Worm (Caenorhabditis elegans) whole organism, late embryonic: ENCODE results near the gene T28A8.3.

Experiments used
- C08G9.2 ChIP-seq: sonication (generic microtip); optimal IDR thresholded peaks from 2 replicates; lab custom pipeline; 2016; ENCODE audit warnings: mild to moderate bottlenecking, missing genetic modification characterization, moderate library complexity, missing compliant biosample characterization
- C38D4.7 ChIP-seq: fragments of 200-800 bp; sonication (Bioruptor generic); optimal IDR thresholded peaks from 2 replicates; lab custom pipeline; 2018; ENCODE audit warnings: mild to moderate bottlenecking, missing genetic modification characterization, moderate library complexity, missing compliant biosample characterization
- F13H6.1 ChIP-seq: sonication (generic microtip); optimal IDR thresholded peaks from 2 replicates; lab custom pipeline; 2016; ENCODE audit warnings: missing genetic modification characterization, missing compliant biosample characterization
- T23F11.4 ChIP-seq: fragments of 200-800 bp; sonication (Bioruptor generic); optimal IDR thresholded peaks from 2 replicates; lab custom pipeline; 2018; ENCODE audit warnings: mild to moderate bottlenecking, missing genetic modification characterization, missing compliant biosample characterization
- ama-1 ChIP-seq: fragments of 150-350 bp; optimal IDR thresholded peaks from 2 replicates; lab custom pipeline; 2014
- ceh-14 ChIP-seq: sonication (generic microtip); optimal IDR thresholded peaks from 2 replicates; lab custom pipeline; 2016; ENCODE audit warnings: missing genotype, missing genetic modification characterization, missing compliant biosample characterization
- ceh-18 ChIP-seq: sonication (generic microtip); optimal IDR thresholded peaks from 2 replicates; lab custom pipeline; 2016; ENCODE audit warnings: missing genetic modification characterization, missing compliant biosample characterization
- ceh-19 ChIP-seq: fragments of 200-800 bp; sonication (Bioruptor generic); optimal IDR thresholded peaks from 2 replicates; lab custom pipeline; 2018; ENCODE audit warnings: mild to moderate bottlenecking, missing genetic modification characterization, missing compliant biosample characterization
- ceh-2 ChIP-seq: sonication (generic microtip); optimal IDR thresholded peaks from 2 replicates; lab custom pipeline; 2016; ENCODE audit warnings: missing genotype, missing genetic modification characterization, missing compliant biosample characterization
- ceh-24 ChIP-seq: sonication (generic microtip); optimal IDR thresholded peaks from 2 replicates; lab custom pipeline; 2016; ENCODE audit warnings: mild to moderate bottlenecking, missing genetic modification characterization, missing compliant biosample characterization
- ceh-30 ChIP-seq: fragments of 150-350 bp; optimal IDR thresholded peaks from 2 replicates; lab custom pipeline; 2014; ENCODE audit warnings: missing biosample characterization, missing genetic modification characterization
- ceh-31 ChIP-seq: sonication (generic microtip); optimal IDR thresholded peaks from 2 replicates; lab custom pipeline; 2016; ENCODE audit warnings: missing genetic modification characterization, missing compliant biosample characterization
- ceh-34 ChIP-seq: sonication (generic microtip); optimal IDR thresholded peaks from 2 replicates; lab custom pipeline; 2016; ENCODE audit warnings: mild to moderate bottlenecking, missing genetic modification characterization, missing compliant biosample characterization
- ceh-48 ChIP-seq: sonication (generic microtip); optimal IDR thresholded peaks from 2 replicates; lab custom pipeline; 2016; ENCODE audit warnings: missing genetic modification characterization, inconsistent platforms, missing compliant biosample characterization
- dve-1 ChIP-seq: sonication (generic microtip); optimal IDR thresholded peaks from 2 replicates; lab custom pipeline; 2017; ENCODE audit warnings: antibody characterized with exemption, mild to moderate bottlenecking, missing genetic modification characterization, missing compliant biosample characterization
- elt-2 ChIP-seq: sonication (generic microtip); optimal IDR thresholded peaks from 2 replicates; lab custom pipeline; 2016; ENCODE audit warnings: missing genetic modification reagents, missing genetic modification characterization, missing compliant biosample characterization
- elt-4 ChIP-seq: sonication (generic microtip); optimal IDR thresholded peaks from 2 replicates; lab custom pipeline; 2016; ENCODE audit warnings: missing genetic modification characterization, missing compliant biosample characterization
- ets-4 ChIP-seq: sonication (generic microtip); optimal IDR thresholded peaks from 2 replicates; lab custom pipeline; 2016; ENCODE audit warnings: missing genetic modification characterization, missing compliant biosample characterization
- eyg-1 ChIP-seq: sonication (generic microtip); optimal IDR thresholded peaks from 2 replicates; lab custom pipeline; 2016; ENCODE audit warnings: missing genotype, missing genetic modification characterization, missing compliant biosample characterization
- fax-1 ChIP-seq: sonication (generic microtip); optimal IDR thresholded peaks from 2 replicates; lab custom pipeline; 2016; ENCODE audit warnings: missing genotype, missing genetic modification characterization, missing compliant biosample characterization
- fkh-6 ChIP-seq: sonication (generic microtip); optimal IDR thresholded peaks from 2 replicates; lab custom pipeline; 2016; ENCODE audit warnings: missing genetic modification characterization, missing compliant biosample characterization
- gmeb-2 ChIP-seq: sonication (generic microtip); optimal IDR thresholded peaks from 2 replicates; lab custom pipeline; 2016; ENCODE audit warnings: missing genetic modification characterization, inconsistent platforms, missing compliant biosample characterization
- hlh-15 ChIP-seq: sonication (generic microtip); optimal IDR thresholded peaks from 2 replicates; lab custom pipeline; 2016; ENCODE audit warnings: missing genetic modification characterization, missing compliant biosample characterization
- hlh-30 ChIP-seq: sonication (generic microtip); optimal IDR thresholded peaks from 2 replicates; lab custom pipeline; 2017; ENCODE audit warnings: antibody characterized with exemption, missing genetic modification characterization, missing compliant biosample characterization; ENCODE audit not compliant: insufficient read depth
- mec-3 ChIP-seq: sonication (generic microtip); optimal IDR thresholded peaks from 2 replicates; lab custom pipeline; 2016; ENCODE audit warnings: borderline replicate concordance, missing genetic modification characterization, missing compliant biosample characterization
- nhr-232 ChIP-seq: sonication (generic microtip); optimal IDR thresholded peaks from 2 replicates; lab custom pipeline; 2016; ENCODE audit warnings: missing genetic modification characterization, missing compliant biosample characterization
- npax-4 ChIP-seq: sonication (generic microtip); optimal IDR thresholded peaks from 2 replicates; lab custom pipeline; 2016; ENCODE audit warnings: missing genetic modification characterization, missing compliant biosample characterization
- odd-2 ChIP-seq: sonication (generic microtip); optimal IDR thresholded peaks from 2 replicates; lab custom pipeline; 2017; ENCODE audit warnings: antibody characterized with exemption, mild to moderate bottlenecking, missing genetic modification characterization, missing compliant biosample characterization
- pat-9 ChIP-seq: fragments of 200-800 bp; sonication (Bioruptor generic); optimal IDR thresholded peaks from 2 replicates; lab custom pipeline; 2018; ENCODE audit warnings: mild to moderate bottlenecking, missing genetic modification characterization, moderate library complexity, missing compliant biosample characterization
- pax-1 ChIP-seq: fragments of 150-350 bp; optimal IDR thresholded peaks from 2 replicates; lab custom pipeline; 2014; ENCODE audit warnings: missing biosample characterization, missing genetic modification characterization
- pha-2 ChIP-seq: sonication (generic microtip); optimal IDR thresholded peaks from 2 replicates; lab custom pipeline; 2017; ENCODE audit warnings: mild to moderate bottlenecking, missing genetic modification characterization, missing compliant biosample characterization
- pha-4 ChIP-seq: fragments of 150-350 bp; optimal IDR thresholded peaks from 2 replicates; lab custom pipeline; 2018; ENCODE audit warnings: missing biosample characterization, missing genetic modification reagents, missing genetic modification characterization
- pros-1 ChIP-seq: fragments of 150-350 bp; optimal IDR thresholded peaks from 2 replicates; lab custom pipeline; 2014; ENCODE audit warnings: missing biosample characterization, missing genetic modification reagents, missing genetic modification characterization
- ref-2 ChIP-seq: sonication (generic microtip); optimal IDR thresholded peaks from 2 replicates; lab custom pipeline; 2016; ENCODE audit warnings: missing genetic modification characterization, missing compliant biosample characterization
- rnt-1 ChIP-seq: sonication (generic microtip); optimal IDR thresholded peaks from 2 replicates; lab custom pipeline; 2016; ENCODE audit warnings: missing genetic modification characterization, missing compliant biosample characterization
- sox-2 ChIP-seq: fragments of 200-800 bp; sonication (Bioruptor generic); IDR thresholded peaks from 2 replicates; pipeline ENCODE4 v1.3.6; 2022; ENCODE audit warnings: missing genetic modification reagents, missing genetic modification characterization, missing compliant biosample characterization
- sox-4 ChIP-seq: sonication (generic microtip); optimal IDR thresholded peaks from 2 replicates; lab custom pipeline; 2017; ENCODE audit warnings: mild to moderate bottlenecking, missing genetic modification characterization, inconsistent platforms, missing compliant biosample characterization
- ttx-3 ChIP-seq: sonication (generic microtip); optimal IDR thresholded peaks from 2 replicates; lab custom pipeline; 2016; ENCODE audit warnings: missing genetic modification reagents, missing genetic modification characterization, missing compliant biosample characterization
- unc-3 ChIP-seq, 2 experiments: fragments of 200-800 bp in 1 of 2; sonication (Bioruptor generic) in 1 of 2; sonication (generic microtip) in 1 of 2; conservative IDR thresholded peaks in 1 of 2; optimal IDR thresholded peaks in 1 of 2; 2 replicates each; pipeline versions ENCODE4 v1.3.6 to Lab custom; 2016 to 2022; ENCODE audit warnings: missing compliant biosample characterization in 2 of 2, missing genetic modification characterization in 2 of 2, missing genetic modification reagents in 1 of 2
- unc-42 ChIP-seq: sonication (generic microtip); optimal IDR thresholded peaks from 2 replicates; lab custom pipeline; 2016; ENCODE audit warnings: missing genotype, missing genetic modification characterization, missing compliant biosample characterization
- unc-55 ChIP-seq: sonication (generic microtip); optimal IDR thresholded peaks from 2 replicates; lab custom pipeline; 2017; ENCODE audit warnings: missing biosample characterization, missing genetic modification reagents, missing genetic modification characterization
- unc-86 ChIP-seq: sonication (generic microtip); optimal IDR thresholded peaks from 2 replicates; lab custom pipeline; 2016; ENCODE audit warnings: missing genetic modification characterization, missing compliant biosample characterization

Gene T28A8.3

DNA sequence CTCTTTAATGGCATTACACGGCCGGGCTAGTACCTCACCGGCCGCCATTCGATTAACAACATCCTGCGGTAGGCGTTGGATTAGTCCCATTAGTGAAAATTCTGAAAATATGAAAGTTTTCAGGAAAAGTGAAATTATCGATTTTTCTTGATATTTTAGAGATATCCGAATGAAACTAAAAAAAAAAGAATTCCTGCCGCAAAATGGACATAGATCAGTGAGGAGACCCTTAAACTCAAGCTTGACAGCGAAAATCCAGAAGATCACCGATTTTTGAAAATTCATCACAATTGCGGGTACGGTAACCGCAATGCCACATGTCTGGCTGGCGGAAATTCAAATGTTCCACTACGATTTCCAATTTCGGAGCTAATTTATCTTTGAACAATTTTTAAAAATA, 8.7 kb downstream of the T28A8.3 start, which contains the start of gene mlh-1:
Gene mlh-1 (minus strand): TSS at position 101 of the 400 bp plus-strand sequence.
- TF ChIP-seq ttx-3 (tag; lab: Kevin White, UChicago) (no peak), T23F11.4 (no peak), ceh-18 (tag; lab: Kevin White, UChicago) (no peak), C38D4.7 (GFP tag; lab: Kevin White, UChicago) (no peak), ref-2 (tag; lab: Kevin White, UChicago) (no peak), unc-55 (GFP tag; lab: Kevin White, UChicago) (no peak), ceh-30 (tag; lab: Kevin White, UChicago) (no peak), pax-1 (tag; lab: Kevin White, UChicago) (no peak), fax-1 (tag; lab: Kevin White, UChicago) (no peak), rnt-1 (no peak), ceh-24 (tag; lab: Kevin White, UChicago) (no peak), nhr-232 (tag; lab: Kevin White, UChicago) (no peak), ets-4 (tag; lab: Kevin White, UChicago) (no peak), odd-2 (tag; lab: Kevin White, UChicago) (no peak), hlh-30 (tag; lab: Kevin White, UChicago) (no peak), pros-1 (tag; lab: Kevin White, UChicago) (no peak), ceh-19 (GFP tag; lab: Kevin White, UChicago) (no peak)

DNA sequence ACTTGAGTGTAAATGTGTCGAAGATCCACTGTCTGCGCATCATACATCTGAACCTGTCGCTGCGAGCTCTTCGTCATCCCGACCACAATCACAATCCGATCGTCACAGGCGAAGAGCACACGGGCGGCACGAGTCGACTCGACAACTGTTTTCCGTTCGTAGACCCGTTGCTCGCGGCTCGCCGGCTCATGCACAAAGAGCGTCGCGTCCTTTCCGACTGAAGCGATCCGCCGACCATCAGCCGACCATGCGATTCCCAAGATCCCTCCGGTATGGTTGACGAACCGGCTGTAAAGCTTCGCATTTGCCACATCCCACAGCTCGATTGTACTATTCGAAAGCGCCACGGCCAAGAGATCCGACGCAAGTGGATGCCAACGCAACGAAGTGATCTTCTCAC, 12.6 kb downstream of the T28A8.3 start:
- TF ChIP-seq rnt-1 (no peak), ceh-34 (tag; lab: Kevin White, UChicago) (no peak), odd-2 (tag; lab: Kevin White, UChicago) (no peak), fkh-6 (tag; lab: Kevin White, UChicago) (no peak), pha-2 (tag; lab: Kevin White, UChicago) (no peak), eyg-1 (tag; lab: Kevin White, UChicago) (no peak), hlh-30 (tag; lab: Kevin White, UChicago) (no peak)

DNA sequence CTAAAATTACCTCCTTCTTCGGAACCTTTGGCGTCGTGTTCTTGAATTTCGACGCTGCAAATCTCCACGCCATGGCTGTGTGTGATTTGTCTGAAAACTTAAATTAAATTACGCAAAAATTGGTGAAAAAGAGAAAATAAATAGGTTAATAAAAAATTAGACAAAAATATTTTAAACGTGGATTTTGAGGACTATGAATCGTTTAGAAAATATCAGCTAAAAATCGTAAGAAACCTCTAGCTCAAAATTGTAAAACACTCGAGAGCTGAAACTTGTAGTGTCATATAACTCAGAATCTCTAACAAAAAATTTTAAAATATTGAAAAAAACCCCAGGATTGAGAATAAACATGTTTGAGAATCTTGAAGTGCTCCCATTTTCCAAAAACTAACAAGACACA, 18.2 kb downstream of the T28A8.3 start, which contains the start of gene pod-1:
Gene pod-1 (minus strand): TSS at position 101 of the 400 bp plus-strand sequence.
- no peak for TF ChIP-seq F13H6.1
- no peak for TF ChIP-seq gmeb-2 (tag; lab: Kevin White, UChicago)
- no peak for TF ChIP-seq pros-1 (tag; lab: Kevin White, UChicago)
- no peak for TF ChIP-seq mec-3 (tag; lab: Kevin White, UChicago)
- no peak for TF ChIP-seq pha-4 (tag; lab: Kevin White, UChicago)
- TF ChIP-seq C38D4.7 (GFP tag; lab: Kevin White, UChicago): no peak
- TF ChIP-seq hlh-15: no peak
- no peak for TF ChIP-seq unc-3 (GFP tag; conservative IDR thresholded peaks at IDR 0.05; lab: Robert Waterston, UW)
- no peak for TF ChIP-seq unc-3 (tag; optimal IDR thresholded peaks at IDR 0.05; lab: Kevin White, UChicago)
- TF ChIP-seq sox-2 (GFP tag; lab: Robert Waterston, UW): no peak
- no peak for TF ChIP-seq ttx-3 (tag; lab: Kevin White, UChicago)
- TF ChIP-seq unc-55 (GFP tag; lab: Kevin White, UChicago): no peak
- TF ChIP-seq elt-4 (tag; lab: Kevin White, UChicago): no peak
- TF ChIP-seq ceh-18 (tag; lab: Kevin White, UChicago): no peak
- no peak for TF ChIP-seq T23F11.4

DNA sequence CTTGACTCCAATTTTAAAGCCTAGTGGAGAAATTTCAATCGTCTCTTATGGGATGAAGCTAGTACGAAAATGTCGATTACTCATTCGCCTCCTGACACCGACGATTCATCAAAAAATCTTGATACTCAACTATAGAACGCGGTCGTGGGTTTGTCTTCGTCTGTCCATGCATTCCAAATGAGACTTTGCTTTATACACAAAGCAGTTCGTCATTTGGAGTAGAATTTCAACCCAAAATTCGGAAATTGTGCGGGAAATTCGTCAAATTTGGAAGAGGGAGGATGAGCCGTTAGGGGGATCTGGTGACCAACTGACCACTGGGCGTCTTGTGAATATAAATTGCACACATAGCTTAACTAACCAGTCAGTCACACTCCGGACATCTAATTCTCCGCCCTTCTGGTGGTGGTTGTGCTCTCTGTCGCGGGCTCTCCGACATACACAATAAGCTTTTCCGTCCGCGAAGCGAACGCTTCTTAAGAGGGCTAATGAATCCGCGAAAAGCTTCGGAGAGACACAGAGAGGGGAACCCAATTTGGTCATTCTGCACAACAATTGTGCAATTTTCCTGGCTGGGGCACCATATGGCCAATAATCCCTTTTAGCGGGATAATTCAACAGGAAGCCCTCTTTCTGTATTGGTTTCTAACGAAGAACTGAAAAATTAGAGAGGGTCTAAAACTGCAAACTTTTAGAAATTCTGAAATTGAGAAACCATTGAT, 19.5 kb downstream of the T28A8.3 start:
- no peak for TF ChIP-seq ama-1 (lab: Kevin White, UChicago)
- no peak for TF ChIP-seq ceh-2 (tag; lab: Kevin White, UChicago)
- TF ChIP-seq C38D4.7 (GFP tag; lab: Kevin White, UChicago): no peak
- TF ChIP-seq pat-9 (tag; lab: Kevin White, UChicago): no peak
- TF ChIP-seq ceh-31 (tag; lab: Kevin White, UChicago): no peak
- no peak for TF ChIP-seq ceh-14 (tag; lab: Kevin White, UChicago)
- TF ChIP-seq unc-3 (GFP tag; conservative IDR thresholded peaks at IDR 0.05; lab: Robert Waterston, UW): no peak
- TF ChIP-seq unc-3 (tag; optimal IDR thresholded peaks at IDR 0.05; lab: Kevin White, UChicago): no peak
- TF ChIP-seq unc-42 (tag; lab: Kevin White, UChicago): peak; percentile 90
- TF ChIP-seq F13H6.1: no peak
- TF ChIP-seq pros-1 (tag; lab: Kevin White, UChicago): no peak
- TF ChIP-seq elt-2 (tag; lab: Kevin White, UChicago): no peak
- TF ChIP-seq ceh-34 (tag; lab: Kevin White, UChicago): peak; percentile 24
- TF ChIP-seq fax-1 (tag; lab: Kevin White, UChicago): no peak
- TF ChIP-seq sox-4: peak; percentile 7
- TF ChIP-seq dve-1 (tag; lab: Kevin White, UChicago): no peak
- TF ChIP-seq ceh-18 (tag; lab: Kevin White, UChicago): no peak
- TF ChIP-seq C08G9.2: no peak
- TF ChIP-seq pha-4 (tag; lab: Kevin White, UChicago): no peak
- TF ChIP-seq ceh-48 (tag; lab: Kevin White, UChicago): no peak
- TF ChIP-seq unc-86: no peak
- no peak for TF ChIP-seq ceh-24 (tag; lab: Kevin White, UChicago)
- no peak for TF ChIP-seq npax-4 (tag; lab: Kevin White, UChicago)
- TF ChIP-seq ets-4 (tag; lab: Kevin White, UChicago): no peak
